Fruit fly (Drosophila melanogaster) whole organism, prepupa: ENCODE data around the gene APC7.

Source experiments
- Blimp-1 ChIP-seq: fragments of 200-800 bp; sonication (Bioruptor generic); optimal IDR thresholded peaks from 3 replicates; lab custom pipeline; 2017; ENCODE audit warnings: missing biosample characterization, missing genetic modification characterization, mild to moderate bottlenecking, moderate library complexity, missing genetic modification reagents
- CG10669 ChIP-seq: fragments of 200-800 bp; sonication (Bioruptor generic); optimal IDR thresholded peaks from 3 replicates; lab custom pipeline; 2018; ENCODE audit warnings: missing biosample characterization, mild to moderate bottlenecking, missing genetic modification characterization, moderate library complexity
- CG11762 ChIP-seq: fragments of 200-800 bp; sonication (Bioruptor generic); optimal IDR thresholded peaks from 3 replicates; lab custom pipeline; 2016; ENCODE audit warnings: missing biosample characterization, missing genetic modification characterization; ENCODE audit not compliant: insufficient read depth
- CG11902 ChIP-seq: fragments of 200-800 bp; sonication (Bioruptor generic); optimal IDR thresholded peaks from 3 replicates; lab custom pipeline; 2016; ENCODE audit warnings: missing biosample characterization, missing genetic modification characterization
- CG15336 ChIP-seq: fragments of 200-800 bp; sonication (Bioruptor generic); IDR thresholded peaks from 2 replicates; pipeline ENCODE4 v1.3.6; 2022; ENCODE audit warnings: missing biosample characterization, missing genetic modification characterization
- CG1621 ChIP-seq: fragments of 200-800 bp; sonication (Bioruptor generic); optimal IDR thresholded peaks from 3 replicates; lab custom pipeline; 2018; ENCODE audit warnings: missing biosample characterization, mild to moderate bottlenecking, missing genetic modification characterization
- CG16779 ChIP-seq: fragments of 200-800 bp; sonication (Bioruptor generic); optimal IDR thresholded peaks from 3 replicates; lab custom pipeline; 2017; ENCODE audit warnings: missing biosample characterization, mild to moderate bottlenecking, missing genetic modification characterization
- CG31627 ChIP-seq: fragments of 200-800 bp; sonication (Bioruptor generic); optimal IDR thresholded peaks from 3 replicates; lab custom pipeline; 2016; ENCODE audit warnings: missing biosample characterization, missing genetic modification characterization
- CG32006 ChIP-seq: fragments of 200-800 bp; sonication (Bioruptor generic); optimal IDR thresholded peaks from 3 replicates; lab custom pipeline; 2017; ENCODE audit warnings: missing biosample characterization, mild to moderate bottlenecking, missing genetic modification characterization
- CG4318 ChIP-seq: fragments of 200-800 bp; sonication (Bioruptor generic); optimal IDR thresholded peaks from 3 replicates; lab custom pipeline; 2017; ENCODE audit warnings: missing biosample characterization, mild to moderate bottlenecking, missing genetic modification characterization
- CG7368 ChIP-seq: fragments of 200-800 bp; sonication (Bioruptor generic); optimal IDR thresholded peaks from 3 replicates; lab custom pipeline; 2016; ENCODE audit warnings: missing biosample characterization, missing genetic modification characterization
- CG8119 ChIP-seq: fragments of 200-800 bp; sonication (Bioruptor generic); IDR thresholded peaks from 3 replicates; pipeline ENCODE4 v1.3.6; 2022; ENCODE audit warnings: missing biosample characterization, missing genetic modification characterization
- CG8319 ChIP-seq: fragments of 200-800 bp; sonication (Bioruptor generic); optimal IDR thresholded peaks from 3 replicates; lab custom pipeline; 2016; ENCODE audit warnings: missing biosample characterization, missing genetic modification characterization
- Eip78C ChIP-seq: fragments of 200-800 bp; sonication (Bioruptor generic); peaks from one replicate; lab custom pipeline; 2016; ENCODE audit warnings: missing biosample characterization, missing genetic modification characterization
- Ets21C ChIP-seq: fragments of 200-800 bp; sonication (Bioruptor generic); optimal IDR thresholded peaks from 3 replicates; lab custom pipeline; 2016; ENCODE audit warnings: missing biosample characterization, missing genetic modification characterization
- Hr38 ChIP-seq: sonication (Bioruptor generic); optimal IDR thresholded peaks from 2 replicates; lab custom pipeline; 2016; ENCODE audit warnings: missing biosample characterization, missing genetic modification characterization
- Hr39 ChIP-seq: fragments of 200-800 bp; sonication (Bioruptor generic); optimal IDR thresholded peaks from 2 replicates; lab custom pipeline; 2016; ENCODE audit warnings: missing biosample characterization, missing genetic modification characterization
- Hr4 ChIP-seq: fragments of 200-800 bp; sonication (Bioruptor generic); optimal IDR thresholded peaks from 3 replicates; lab custom pipeline; 2016; ENCODE audit warnings: missing biosample characterization, missing genetic modification characterization
- Met ChIP-seq: fragments of 200-800 bp; sonication (Bioruptor generic); optimal IDR thresholded peaks from 3 replicates; lab custom pipeline; 2016; ENCODE audit warnings: missing biosample characterization, missing genetic modification characterization
- Sox102F ChIP-seq: fragments of 200-800 bp; sonication (Bioruptor generic); optimal IDR thresholded peaks from 2 replicates; lab custom pipeline; 2016; ENCODE audit warnings: missing biosample characterization, mild to moderate bottlenecking, missing genetic modification characterization
- Sox14 ChIP-seq: fragments of 200-800 bp; sonication (Bioruptor generic); optimal IDR thresholded peaks from 3 replicates; lab custom pipeline; 2016; ENCODE audit warnings: missing biosample characterization, missing genetic modification characterization
- achi ChIP-seq: fragments of 200-800 bp; sonication (Bioruptor generic); optimal IDR thresholded peaks from 3 replicates; lab custom pipeline; 2016; ENCODE audit warnings: missing biosample characterization, missing genetic modification characterization
- acj6 ChIP-seq: fragments of 200-800 bp; sonication (Bioruptor generic); optimal IDR thresholded peaks from 3 replicates; lab custom pipeline; 2016; ENCODE audit warnings: missing biosample characterization, missing genetic modification characterization
- dsx ChIP-seq: fragments of 200-800 bp; optimal IDR thresholded peaks from 3 replicates; lab custom pipeline; 2019; ENCODE audit warnings: missing biosample characterization, mild to moderate bottlenecking, missing genetic modification characterization, moderate library complexity; ENCODE audit not compliant: poor library complexity, severe bottlenecking
- fd59A ChIP-seq: fragments of 200-800 bp; sonication (Bioruptor generic); optimal IDR thresholded peaks from 2 replicates; lab custom pipeline; 2017; ENCODE audit warnings: missing biosample characterization, mild to moderate bottlenecking, missing genetic modification characterization, missing genetic modification reagents
- fd85E ChIP-seq: fragments of 200-800 bp; sonication (Bioruptor generic); optimal IDR thresholded peaks from 3 replicates; lab custom pipeline; 2016; ENCODE audit warnings: missing biosample characterization, missing genetic modification characterization
- fkh ChIP-seq: fragments of 200-800 bp; sonication (Bioruptor generic); optimal IDR thresholded peaks from 3 replicates; lab custom pipeline; 2017; ENCODE audit warnings: missing biosample characterization, mild to moderate bottlenecking, missing genetic modification characterization, moderate library complexity
- net ChIP-seq: fragments of 200-800 bp; sonication (Bioruptor generic); optimal IDR thresholded peaks from 3 replicates; lab custom pipeline; 2016; ENCODE audit warnings: missing biosample characterization, missing genetic modification characterization
- salr ChIP-seq, 2 experiments: fragments of 200-800 bp; sonication (Bioruptor generic); optimal IDR thresholded peaks; 3 replicates each; lab custom pipeline; 2016 to 2018; ENCODE audit warnings: missing biosample characterization in 2 of 2, missing genetic modification characterization in 2 of 2, mild to moderate bottlenecking in 1 of 2
- spab ChIP-seq: fragments of 200-800 bp; sonication (Bioruptor generic); optimal IDR thresholded peaks from 2 replicates; lab custom pipeline; 2017; ENCODE audit warnings: missing biosample characterization, mild to moderate bottlenecking, missing genetic modification characterization, missing genetic modification reagents
- ss ChIP-seq, 2 experiments: fragments of 200-800 bp; sonication (Bioruptor generic); optimal IDR thresholded peaks; 2 replicates in 1 of 2; 3 replicates in 1 of 2; lab custom pipeline; 2017 to 2018; ENCODE audit warnings: mild to moderate bottlenecking in 2 of 2, missing biosample characterization in 2 of 2, missing genetic modification characterization in 2 of 2, moderate library complexity in 1 of 2
- topi ChIP-seq: fragments of 200-800 bp; sonication (Bioruptor generic); optimal IDR thresholded peaks from 3 replicates; lab custom pipeline; 2016; ENCODE audit warnings: missing biosample characterization, missing genetic modification characterization

Gene APC7

dm6 chrX:6601641-6602276, 4.9 kb downstream of the APC7 start (continued):
- peak; percentile 93 for TF ChIP-seq CG10669 (GFP tag; lab: Kevin White, UChicago)
- TF ChIP-seq Eip78C (GFP tag; lab: Kevin White, UChicago), result peak; percentile 98
- TF ChIP-seq Sox102F (GFP tag; lab: Kevin White, UChicago), result peak; percentile 82
- TF ChIP-seq fd59A (GFP tag; lab: Kevin White, UChicago), result peak; percentile 83
- TF ChIP-seq achi (GFP tag; lab: Kevin White, UChicago), result peak; percentile 85
- peak; percentile 80 for TF ChIP-seq Hr39 (GFP tag; lab: Kevin White, UChicago)
- TF ChIP-seq Hr38, result no peak
- TF ChIP-seq CG8319 (GFP tag; lab: Kevin White, UChicago), result peak; percentile 82
- TF ChIP-seq ss (GFP tag; optimal IDR thresholded peaks at IDR 0.05; lab: Kevin White, UChicago), result peak; percentile 92
- TF ChIP-seq Ets21C, result peak; percentile 73
- TF ChIP-seq CG31627, result peak; percentile 69
- TF ChIP-seq CG32006 (GFP tag; lab: Kevin White, UChicago), result peak; percentile 92
- TF ChIP-seq CG11902 (GFP tag; lab: Kevin White, UChicago), result peak; percentile 78
- TF ChIP-seq Sox14 (GFP tag; lab: Kevin White, UChicago), result peak; percentile 83
- TF ChIP-seq Blimp-1 (GFP tag; lab: Kevin White, UChicago), result peak; percentile 62
- peak; percentile 86 for TF ChIP-seq Met (GFP tag; lab: Kevin White, UChicago)
- TF ChIP-seq fkh (GFP tag; lab: Kevin White, UChicago), result peak; percentile 56
- peak; percentile 72 to 86 for TF ChIP-seq salr (GFP tag; optimal IDR thresholded peaks at IDR 0.05; lab: Kevin White, UChicago)
- TF ChIP-seq topi, result peak; percentile 89
- peak; percentile 90 for TF ChIP-seq acj6 (GFP tag; lab: Kevin White, UChicago)
- peak; percentile 85 for TF ChIP-seq CG8119 (GFP tag; lab: Robert Waterston, UW)
- TF ChIP-seq Hr4 (GFP tag; lab: Kevin White, UChicago), result peak; percentile 82
- peak; percentile 83 for TF ChIP-seq CG16779 (tag; lab: Kevin White, UChicago)
- TF ChIP-seq CG7368 (GFP tag; lab: Kevin White, UChicago), result peak; percentile 89
- TF ChIP-seq, all 60 proteins: peak for 59

- peak; percentile 66 for TF ChIP-seq fkh (GFP tag; lab: Kevin White, UChicago)
- no peak for TF ChIP-seq CG1621 (tag; lab: Kevin White, UChicago)
- no peak for TF ChIP-seq fd85E (GFP tag; lab: Kevin White, UChicago)
- TF ChIP-seq Blimp-1 (GFP tag; lab: Kevin White, UChicago), result no peak
Measured at dm6 chrX:6604706-6605105, 7.8 kb downstream of the APC7 start.

dm6 chrX:6611831-6612230, 14.9 kb downstream of the APC7 start:
- no peak for TF ChIP-seq Eip78C (GFP tag; lab: Kevin White, UChicago)
- no peak for TF ChIP-seq fd59A (GFP tag; lab: Kevin White, UChicago)
- no peak for TF ChIP-seq CG15336 (GFP tag; lab: Robert Waterston, UW)
- no peak for TF ChIP-seq CG4318
- TF ChIP-seq Blimp-1 (GFP tag; lab: Kevin White, UChicago), result no peak
- TF ChIP-seq CG11762 (GFP tag; lab: Kevin White, UChicago), result no peak
- no peak for TF ChIP-seq net (GFP tag; lab: Kevin White, UChicago)

dm6 chrX:6612509-6612908, 15.6 kb downstream of the APC7 start:
- TF ChIP-seq CG15336 (GFP tag; lab: Robert Waterston, UW) (no peak), Hr4 (GFP tag; lab: Kevin White, UChicago) (no peak), spab (GFP tag; lab: Kevin White, UChicago) (no peak), ss (GFP tag; optimal IDR thresholded peaks at IDR 0.05; lab: Kevin White, UChicago) (peak in 1 of 2 experiments; percentile 56), dsx (GFP tag; lab: Kevin White, UChicago) (peak; percentile 55)
